Worm (Caenorhabditis elegans) whole organism, L4 larva: Measurements from ENCODE around the gene F57A10.4.
A peak's percentile ranks its signal among the peaks of the same experiment; 100 is the strongest.

Source experiments
- F26F4.8 ChIP-seq: fragments of 200-800 bp; sonication (Bioruptor generic); conservative IDR thresholded peaks from 2 replicates; pipeline ENCODE4 v1.3.6; 2022; ENCODE audit warnings: missing genetic modification characterization, missing compliant biosample characterization
- F49E8.2 ChIP-seq: sonication (generic microtip); optimal IDR thresholded peaks from 2 replicates; lab custom pipeline; 2016; ENCODE audit warnings: missing compliant biosample characterization, mild to moderate bottlenecking, missing genetic modification characterization, borderline replicate concordance
- R02D3.7 ChIP-seq: fragments of 150-350 bp; sonication (generic microtip); optimal IDR thresholded peaks from 3 replicates; lab custom pipeline; 2014; ENCODE audit warnings: missing biosample characterization, missing genetic modification characterization
- T26A8.4 ChIP-seq: fragments of 200-800 bp; sonication (Bioruptor generic); IDR thresholded peaks from 2 replicates; pipeline ENCODE4 v1.3.6; 2022; ENCODE audit warnings: missing genetic modification characterization, missing compliant biosample characterization
- Y105C5A.15 ChIP-seq: fragments of 200-800 bp; sonication (Bioruptor generic); IDR thresholded peaks from 2 replicates; pipeline ENCODE4 v1.3.6; 2022; ENCODE audit warnings: missing genetic modification characterization, missing compliant biosample characterization
- Y5F2A.4 ChIP-seq: fragments of 200-800 bp; sonication (Bioruptor generic); optimal IDR thresholded peaks from 2 replicates; lab custom pipeline; 2018; ENCODE audit warnings: mild to moderate bottlenecking, missing genetic modification characterization, missing compliant biosample characterization
- Y75B8A.6 ChIP-seq: fragments of 200-800 bp; sonication (Bioruptor generic); IDR thresholded peaks from 2 replicates; pipeline ENCODE4 v1.3.6; 2022; ENCODE audit warnings: missing genetic modification reagents, missing genetic modification characterization, missing compliant biosample characterization
- ama-1 ChIP-seq: fragments of 150-350 bp; optimal IDR thresholded peaks from 2 replicates; lab custom pipeline; 2014; ENCODE audit warnings: inconsistent platforms, mixed read lengths
- arid-1 ChIP-seq: fragments of 200-800 bp; sonication (Bioruptor generic); conservative IDR thresholded peaks from 2 replicates; pipeline ENCODE4 v1.3.6; 2022; ENCODE audit warnings: missing genetic modification reagents, missing genetic modification characterization, missing compliant biosample characterization
- ceh-20 ChIP-seq: fragments of 200-800 bp; sonication (Bioruptor generic); IDR thresholded peaks from 2 replicates; pipeline ENCODE4 v1.3.6; 2022; ENCODE audit warnings: missing genetic modification reagents, missing genetic modification characterization, missing compliant biosample characterization
- ceh-28 ChIP-seq: fragments of 150-350 bp; optimal IDR thresholded peaks from 2 replicates; lab custom pipeline; 2014; ENCODE audit warnings: missing biosample characterization, missing genetic modification reagents, missing genetic modification characterization
- ceh-32 ChIP-seq: sonication (generic microtip); optimal IDR thresholded peaks from 2 replicates; lab custom pipeline; 2016; ENCODE audit warnings: mild to moderate bottlenecking, missing genetic modification characterization, missing compliant biosample characterization; ENCODE audit not compliant: poor library complexity
- ceh-62 ChIP-seq: sonication (generic microtip); optimal IDR thresholded peaks from 2 replicates; lab custom pipeline; 2017; ENCODE audit warnings: missing biosample characterization, missing genetic modification characterization
- ceh-82 ChIP-seq: sonication (generic microtip); optimal IDR thresholded peaks from 2 replicates; lab custom pipeline; 2017; ENCODE audit warnings: missing biosample characterization, missing genetic modification characterization
- ces-1 ChIP-seq: fragments of 150-350 bp; sonication (generic microtip); optimal IDR thresholded peaks from 4 replicates; lab custom pipeline; 2014; ENCODE audit warnings: missing biosample characterization, missing genetic modification reagents, missing genetic modification characterization
- cey-2 ChIP-seq: sonication (generic microtip); optimal IDR thresholded peaks from 3 replicates; lab custom pipeline; 2017; ENCODE audit warnings: missing genetic modification characterization, mild to moderate bottlenecking, missing compliant biosample characterization, antibody characterized with exemption, borderline replicate concordance; ENCODE audit not compliant: insufficient read depth
- ctbp-1 ChIP-seq: fragments of 200-800 bp; sonication (Bioruptor generic); IDR thresholded peaks from 2 replicates; pipeline ENCODE4 v1.3.6; 2022; ENCODE audit warnings: missing genetic modification reagents, missing genetic modification characterization, missing compliant biosample characterization
- daf-12 ChIP-seq: fragments of 150-350 bp; optimal IDR thresholded peaks from 2 replicates; lab custom pipeline; 2014; ENCODE audit warnings: missing biosample characterization, missing genetic modification reagents, missing genetic modification characterization
- daf-16 ChIP-seq, 3 experiments: sonication (generic microtip); optimal IDR thresholded peaks; 2 replicates each; lab custom pipeline; 2016 to 2017; ENCODE audit warnings: missing genetic modification characterization in 3 of 3, missing genetic modification reagents in 3 of 3, mild to moderate bottlenecking in 2 of 3, missing compliant biosample characterization in 2 of 3, missing biosample characterization in 1 of 3, moderate library complexity in 1 of 3
- egl-27 ChIP-seq: sonication (generic microtip); optimal IDR thresholded peaks from 3 replicates; lab custom pipeline; 2017; ENCODE audit warnings: missing biosample characterization, missing genetic modification reagents, missing genetic modification characterization
- egl-43 ChIP-seq: fragments of 200-800 bp; sonication (Bioruptor generic); IDR thresholded peaks from 2 replicates; pipeline ENCODE4 v1.3.6; 2022; ENCODE audit warnings: missing genetic modification reagents, missing genetic modification characterization, missing compliant biosample characterization
- hif-1 ChIP-seq, 2 experiments: sonication (generic microtip); optimal IDR thresholded peaks; 2 replicates each; lab custom pipeline; 2016 to 2017; ENCODE audit warnings: missing compliant biosample characterization in 2 of 2, missing genetic modification characterization in 2 of 2, missing genetic modification reagents in 2 of 2, missing genotype in 2 of 2, mild to moderate bottlenecking in 1 of 2
- hlh-11 ChIP-seq: fragments of 200-800 bp; sonication (Bioruptor generic); optimal IDR thresholded peaks from 2 replicates; lab custom pipeline; 2018; ENCODE audit warnings: mild to moderate bottlenecking, missing genetic modification characterization, missing compliant biosample characterization
- hmg-1.1 ChIP-seq: fragments of 200-800 bp; sonication (Bioruptor generic); IDR thresholded peaks from 2 replicates; pipeline ENCODE4 v1.3.6; 2022; ENCODE audit warnings: missing genetic modification reagents, missing genetic modification characterization, missing compliant biosample characterization
- lim-7 ChIP-seq: fragments of 200-800 bp; sonication (Bioruptor generic); IDR thresholded peaks from 2 replicates; pipeline ENCODE4 v1.3.6; 2022; ENCODE audit warnings: missing genetic modification characterization, missing compliant biosample characterization
- lin-13 ChIP-seq: fragments of 150-350 bp; optimal IDR thresholded peaks from 2 replicates; lab custom pipeline; 2014; ENCODE audit warnings: missing biosample characterization, missing genetic modification reagents, missing genetic modification characterization
- lin-38 ChIP-seq: fragments of 200-800 bp; sonication (Bioruptor generic); IDR thresholded peaks from 2 replicates; pipeline ENCODE4 v1.3.6; 2022; ENCODE audit warnings: missing genetic modification reagents, missing genetic modification characterization, missing compliant biosample characterization
- lsy-2 ChIP-seq, 2 experiments: fragments of 150-350 bp in 1 of 2; sonication (generic microtip) in 1 of 2; optimal IDR thresholded peaks; 2 replicates each; lab custom pipeline; 2014 to 2017; ENCODE audit warnings: missing biosample characterization in 2 of 2, missing genetic modification characterization in 2 of 2
- madf-5 ChIP-seq, 2 experiments: fragments of 200-800 bp; sonication (Bioruptor generic); IDR thresholded peaks; 2 replicates each; pipeline ENCODE4 v1.3.6; 2022; ENCODE audit warnings: missing compliant biosample characterization in 2 of 2, missing genetic modification characterization in 2 of 2
- mdt-29 ChIP-seq: fragments of 200-800 bp; sonication (Bioruptor generic); IDR thresholded peaks from 2 replicates; pipeline ENCODE4 v1.3.6; 2022; ENCODE audit warnings: missing genetic modification reagents, missing genetic modification characterization, missing compliant biosample characterization
- mep-1 ChIP-seq: fragments of 150-350 bp; sonication (generic microtip); optimal IDR thresholded peaks from 3 replicates; lab custom pipeline; 2014; ENCODE audit warnings: missing biosample characterization, missing genetic modification characterization
- nhr-10 ChIP-seq: fragments of 150-350 bp; optimal IDR thresholded peaks from 2 replicates; lab custom pipeline; 2014; ENCODE audit warnings: missing biosample characterization, missing genetic modification characterization
- nhr-102 ChIP-seq: sonication (generic microtip); optimal IDR thresholded peaks from 2 replicates; lab custom pipeline; 2016; ENCODE audit warnings: mild to moderate bottlenecking, missing genetic modification characterization, moderate library complexity, missing compliant biosample characterization
- nhr-11 ChIP-seq: fragments of 150-350 bp; optimal IDR thresholded peaks from 2 replicates; lab custom pipeline; 2014; ENCODE audit warnings: missing biosample characterization, missing genetic modification characterization
- nhr-25 ChIP-seq: sonication (generic microtip); optimal IDR thresholded peaks from 2 replicates; lab custom pipeline; 2017; ENCODE audit warnings: missing genetic modification characterization, mild to moderate bottlenecking, missing compliant biosample characterization, antibody characterized with exemption, moderate library complexity, borderline replicate concordance; ENCODE audit not compliant: insufficient read depth
- nhr-6 ChIP-seq: fragments of 150-350 bp; optimal IDR thresholded peaks from 2 replicates; lab custom pipeline; 2014; ENCODE audit warnings: missing biosample characterization, missing genetic modification characterization
- nhr-76 ChIP-seq: fragments of 150-350 bp; optimal IDR thresholded peaks from 2 replicates; lab custom pipeline; 2014; ENCODE audit warnings: missing biosample characterization, missing genetic modification characterization
- nhr-77 ChIP-seq: fragments of 150-350 bp; optimal IDR thresholded peaks from 2 replicates; lab custom pipeline; 2014; ENCODE audit warnings: missing biosample characterization, missing genetic modification characterization
- php-3 ChIP-seq: fragments of 200-800 bp; sonication (Bioruptor generic); IDR thresholded peaks from 2 replicates; pipeline ENCODE4 v1.3.6; 2022; ENCODE audit warnings: missing genetic modification reagents, missing genetic modification characterization, missing compliant biosample characterization
- pqm-1 ChIP-seq: sonication (generic microtip); optimal IDR thresholded peaks from 2 replicates; lab custom pipeline; 2017; ENCODE audit warnings: missing biosample characterization, missing genetic modification characterization
- snpc-1.2 ChIP-seq: fragments of 200-800 bp; sonication (Bioruptor generic); IDR thresholded peaks from 2 replicates; pipeline ENCODE4 v1.3.6; 2022; ENCODE audit warnings: missing genetic modification reagents, missing genetic modification characterization, missing compliant biosample characterization
- spr-1 ChIP-seq: sonication (generic microtip); optimal IDR thresholded peaks from 2 replicates; lab custom pipeline; 2016; ENCODE audit warnings: mild to moderate bottlenecking, missing genetic modification characterization, missing compliant biosample characterization
- spr-3 ChIP-seq: fragments of 200-800 bp; sonication (Bioruptor generic); optimal IDR thresholded peaks from 2 replicates; lab custom pipeline; 2018; ENCODE audit warnings: mild to moderate bottlenecking, missing genetic modification characterization, missing compliant biosample characterization
- tag-97 ChIP-seq: fragments of 200-800 bp; sonication (Bioruptor generic); IDR thresholded peaks from 2 replicates; pipeline ENCODE4 v1.3.6; 2022; ENCODE audit warnings: missing genetic modification characterization, missing compliant biosample characterization
- unc-130 ChIP-seq: sonication (generic microtip); optimal IDR thresholded peaks from 2 replicates; lab custom pipeline; 2016; ENCODE audit warnings: missing genetic modification reagents, missing genetic modification characterization, missing compliant biosample characterization
- unc-39 ChIP-seq: sonication (generic microtip); optimal IDR thresholded peaks from 2 replicates; lab custom pipeline; 2017; ENCODE audit warnings: missing biosample characterization, missing genetic modification characterization
- unc-62 ChIP-seq, 3 experiments: fragments of 150-350 bp in 1 of 3; sonication (generic microtip); optimal IDR thresholded peaks in 2 of 3; peaks in 1 of 3; 1 replicate in 1 of 3; 2 replicates in 2 of 3; lab custom pipeline; 2014 to 2017; ENCODE audit warnings: missing biosample characterization in 3 of 3, missing genetic modification characterization in 3 of 3, missing genetic modification reagents in 3 of 3, missing genotype in 1 of 3
- vab-7 ChIP-seq: fragments of 200-800 bp; sonication (Bioruptor generic); IDR thresholded peaks from 2 replicates; pipeline ENCODE4 v1.3.6; 2022; ENCODE audit warnings: missing genetic modification reagents, missing genetic modification characterization, missing compliant biosample characterization
- zip-11 ChIP-seq: fragments of 200-800 bp; sonication (Bioruptor generic); IDR thresholded peaks from 2 replicates; pipeline ENCODE4 v1.3.6; 2022; ENCODE audit warnings: missing genetic modification characterization, missing compliant biosample characterization
- ztf-11 ChIP-seq: fragments of 150-350 bp; optimal IDR thresholded peaks from 2 replicates; lab custom pipeline; 2014; ENCODE audit warnings: missing biosample characterization, missing genetic modification characterization

F57A10.4 gene

ce11 chrV:15766122-15766594 is 3.1 kb upstream of the F57A10.4 start, which contains the start of the genes haf-3 and F57A10.2 (continued):
- TF ChIP-seq arid-1 (GFP tag; lab: Robert Waterston, UW) (0 out of 2 replicates have a peak, but pooled peaks have one; percentile 37), Y5F2A.4 (GFP tag; lab: Kevin White, UChicago) (peak; percentile 40), nhr-10 (tag; lab: Kevin White, UChicago) (no peak), unc-130 (GFP tag; lab: Kevin White, UChicago) (no peak), nhr-76 (tag; lab: Kevin White, UChicago) (no peak), lin-38 (GFP tag; lab: Robert Waterston, UW) (peak; percentile 90), hlh-11 (tag; lab: Kevin White, UChicago) (peak; percentile 82), php-3 (peak; percentile 68; the same call in 1 of the 2 replicates), daf-16 (GFP tag; optimal IDR thresholded peaks at IDR 0.05; lab: Kevin White, UChicago) (peak in 1 of 2 experiments; percentile 58), daf-16 (tag; optimal IDR thresholded peaks at IDR 0.05; lab: Kevin White, UChicago) (peak; percentile 42), hif-1 (tag; optimal IDR thresholded peaks at IDR 0.05; lab: Kevin White, UChicago) (peak; percentile 44 to 54), nhr-25 (tag; lab: Kevin White, UChicago) (peak; percentile 9), R02D3.7 (no peak), pqm-1 (tag; lab: Kevin White, UChicago) (no peak), lsy-2 (tag; optimal IDR thresholded peaks at IDR 0.05; lab: Kevin White, UChicago) (peak in 1 of 2 experiments; percentile 95), nhr-11 (tag; lab: Kevin White, UChicago) (peak; percentile 79), egl-43 (GFP tag; lab: Robert Waterston, UW) (no peak), snpc-1.2 (GFP tag; lab: Robert Waterston, UW) (peak; percentile 70), ceh-28 (tag; lab: Kevin White, UChicago) (no peak), madf-5 (GFP tag; IDR thresholded peaks at IDR 0.05; lab: Robert Waterston, UW) (no peak), tag-97 (GFP tag; lab: Robert Waterston, UW) (no peak), mdt-29 (GFP tag; lab: Robert Waterston, UW) (no peak), ceh-82 (tag; lab: Kevin White, UChicago) (no peak), F26F4.8 (no peak), ces-1 (GFP tag; lab: Kevin White, UChicago) (peak; percentile 6), nhr-77 (peak; percentile 90), lim-7 (GFP tag; lab: Robert Waterston, UW) (no peak), vab-7 (GFP tag; lab: Robert Waterston, UW) (peak; percentile 43; the same call in 1 of the 2 replicates), ceh-62 (tag; lab: Kevin White, UChicago) (no peak), ceh-32 (tag; lab: Kevin White, UChicago) (peak; percentile 38), Y75B8A.6 (GFP tag; lab: Robert Waterston, UW) (no peak), Y105C5A.15 (GFP tag; lab: Robert Waterston, UW) (no peak), T26A8.4 (GFP tag; lab: Robert Waterston, UW) (peak; percentile 94), ceh-20 (no peak), spr-1 (tag; lab: Kevin White, UChicago) (peak; percentile 78), F49E8.2 (tag; lab: Kevin White, UChicago) (peak; percentile 80), zip-11 (GFP tag; lab: Robert Waterston, UW) (no peak), ztf-11 (tag; lab: Kevin White, UChicago) (no peak), nhr-102 (tag; lab: Kevin White, UChicago) (peak; percentile 92), daf-12 (tag; lab: Kevin White, UChicago) (no peak), nhr-6 (peak; percentile 61), hmg-1.1 (GFP tag; lab: Robert Waterston, UW) (peak; percentile 79), ama-1 (lab: Kevin White, UChicago) (no peak), unc-62 (GFP tag; optimal IDR thresholded peaks at IDR 0.05 in 1 of 2; lab: Kevin White, UChicago) (no peak), unc-62 (tag; optimal IDR thresholded peaks at IDR 0.05; lab: Kevin White, UChicago) (no peak), egl-27 (tag; lab: Kevin White, UChicago) (no peak), lin-13 (GFP tag; lab: Kevin White, UChicago) (peak; percentile 83), spr-3 (GFP tag; lab: Kevin White, UChicago) (peak; percentile 73), unc-39 (no peak), mep-1 (tag; lab: Kevin White, UChicago) (peak; percentile 94), cey-2 (tag; lab: Kevin White, UChicago) (no peak), ctbp-1 (peak; percentile 80; the same call in 1 of the 2 replicates)
